Worm (Caenorhabditis elegans) whole organism, young adult: ENCODE results near the gene hrg-4.

Source experiments
- B0019.2 ChIP-seq: fragments of 200-800 bp; sonication (Bioruptor generic); conservative IDR thresholded peaks from 2 replicates; pipeline ENCODE4 v1.3.6; 2022; ENCODE audit warnings: missing genetic modification reagents, missing genetic modification characterization, missing compliant biosample characterization
- C06A6.2 ChIP-seq: fragments of 200-800 bp; sonication (Bioruptor generic); conservative IDR thresholded peaks from 2 replicates; pipeline ENCODE4 v1.3.6; 2022; ENCODE audit warnings: missing genetic modification characterization, missing compliant biosample characterization
- C17E4.6 ChIP-seq: fragments of 200-800 bp; sonication (Bioruptor generic); IDR thresholded peaks from 2 replicates; pipeline ENCODE4 v1.3.6; 2022; ENCODE audit warnings: missing genetic modification reagents, missing genetic modification characterization, missing compliant biosample characterization
- F10E7.11 ChIP-seq: sonication (generic microtip); optimal IDR thresholded peaks from 2 replicates; lab custom pipeline; 2017; ENCODE audit warnings: mild to moderate bottlenecking, missing genetic modification characterization, moderate library complexity, missing compliant biosample characterization
- F22D6.2 ChIP-seq: sonication (generic microtip); optimal IDR thresholded peaks from 2 replicates; lab custom pipeline; 2016; ENCODE audit warnings: mild to moderate bottlenecking, missing genetic modification characterization, missing compliant biosample characterization
- F23B12.7 ChIP-seq: sonication (generic microtip); optimal IDR thresholded peaks from 2 replicates; lab custom pipeline; 2017; ENCODE audit warnings: missing genetic modification characterization, mild to moderate bottlenecking, missing compliant biosample characterization, antibody characterized with exemption, moderate library complexity; ENCODE audit not compliant: insufficient read depth
- F57A8.1 ChIP-seq: fragments of 200-800 bp; sonication (Bioruptor generic); optimal IDR thresholded peaks from 2 replicates; lab custom pipeline; 2018; ENCODE audit warnings: mild to moderate bottlenecking, missing genetic modification characterization, moderate library complexity, missing compliant biosample characterization
- K12H6.12 ChIP-seq: fragments of 200-800 bp; sonication (Bioruptor generic); optimal IDR thresholded peaks from 2 replicates; lab custom pipeline; 2018; ENCODE audit warnings: mild to moderate bottlenecking, missing genetic modification characterization, missing compliant biosample characterization
- Y95B8A.8 ChIP-seq: fragments of 200-800 bp; sonication (Bioruptor generic); IDR thresholded peaks from 2 replicates; pipeline ENCODE4 v1.3.6; 2022; ENCODE audit warnings: missing genetic modification reagents, missing genetic modification characterization, missing compliant biosample characterization
- ZK185.1 ChIP-seq: sonication (generic microtip); optimal IDR thresholded peaks from 2 replicates; lab custom pipeline; 2016; ENCODE audit warnings: mild to moderate bottlenecking, missing genetic modification characterization, missing compliant biosample characterization; ENCODE audit not compliant: poor library complexity, severe bottlenecking
- aptf-2 ChIP-seq: fragments of 200-800 bp; sonication (Bioruptor generic); conservative IDR thresholded peaks from 2 replicates; pipeline ENCODE4 v1.3.6; 2022; ENCODE audit warnings: missing genetic modification reagents, missing genetic modification characterization, missing compliant biosample characterization
- ceh-27 ChIP-seq: fragments of 200-800 bp; sonication (Bioruptor generic); optimal IDR thresholded peaks from 2 replicates; lab custom pipeline; 2018; ENCODE audit warnings: mild to moderate bottlenecking, missing genetic modification characterization, moderate library complexity, missing compliant biosample characterization
- ceh-79 ChIP-seq: sonication (generic microtip); optimal IDR thresholded peaks from 2 replicates; lab custom pipeline; 2017; ENCODE audit warnings: mild to moderate bottlenecking, missing genetic modification characterization, missing compliant biosample characterization
- ceh-91 ChIP-seq: fragments of 200-800 bp; sonication (Bioruptor generic); IDR thresholded peaks from 2 replicates; pipeline ENCODE4 v1.3.6; 2022; ENCODE audit warnings: missing genetic modification reagents, missing genetic modification characterization, missing compliant biosample characterization
- dox-1 ChIP-seq: fragments of 200-800 bp; sonication (Bioruptor generic); IDR thresholded peaks from 2 replicates; pipeline ENCODE4 v1.3.6; 2022; ENCODE audit warnings: missing genetic modification reagents, missing genetic modification characterization, missing compliant biosample characterization
- dpff-1 ChIP-seq: sonication (generic microtip); optimal IDR thresholded peaks from 2 replicates; lab custom pipeline; 2017; ENCODE audit warnings: mild to moderate bottlenecking, missing genetic modification characterization, missing compliant biosample characterization
- egrh-3 ChIP-seq: fragments of 200-800 bp; sonication (Bioruptor generic); IDR thresholded peaks from 2 replicates; pipeline ENCODE4 v1.3.6; 2022; ENCODE audit warnings: missing genetic modification reagents, missing genetic modification characterization, missing compliant biosample characterization
- gei-17 ChIP-seq: fragments of 200-800 bp; sonication (Bioruptor generic); optimal IDR thresholded peaks from 2 replicates; lab custom pipeline; 2018; ENCODE audit warnings: mild to moderate bottlenecking, missing genetic modification characterization, missing compliant biosample characterization
- him-1 ChIP-seq: sonication (generic microtip); optimal IDR thresholded peaks from 2 replicates; lab custom pipeline; 2016; ENCODE audit warnings: missing genotype, missing genetic modification reagents, missing genetic modification characterization, missing compliant biosample characterization
- hlh-12 ChIP-seq: sonication (generic microtip); optimal IDR thresholded peaks from 2 replicates; lab custom pipeline; 2016; ENCODE audit warnings: missing genetic modification characterization, missing compliant biosample characterization
- hmg-1.2 ChIP-seq: fragments of 200-800 bp; sonication (Bioruptor generic); IDR thresholded peaks from 2 replicates; pipeline ENCODE4 v1.3.6; 2022; ENCODE audit warnings: missing genetic modification reagents, missing genetic modification characterization, missing compliant biosample characterization
- hmg-20 ChIP-seq: fragments of 200-800 bp; sonication (Bioruptor generic); IDR thresholded peaks from 2 replicates; pipeline ENCODE4 v1.3.6; 2022; ENCODE audit warnings: missing genetic modification reagents, missing genetic modification characterization, missing compliant biosample characterization
- lir-1 ChIP-seq: fragments of 200-800 bp; sonication (Bioruptor generic); conservative IDR thresholded peaks from 2 replicates; pipeline ENCODE4 v1.3.6; 2022; ENCODE audit warnings: missing genetic modification reagents, missing genetic modification characterization, missing compliant biosample characterization
- lsl-1 ChIP-seq: fragments of 200-800 bp; sonication (Bioruptor generic); optimal IDR thresholded peaks from 2 replicates; lab custom pipeline; 2018; ENCODE audit warnings: mild to moderate bottlenecking, missing genetic modification characterization, moderate library complexity, missing compliant biosample characterization
- lsy-27 ChIP-seq: sonication (generic microtip); optimal IDR thresholded peaks from 2 replicates; lab custom pipeline; 2017; ENCODE audit warnings: missing genetic modification characterization, mild to moderate bottlenecking, missing compliant biosample characterization, antibody characterized with exemption, missing genotype, borderline replicate concordance; ENCODE audit not compliant: insufficient read depth
- mcd-1 ChIP-seq: fragments of 200-800 bp; sonication (Bioruptor generic); IDR thresholded peaks from 2 replicates; pipeline ENCODE4 v1.3.6; 2022; ENCODE audit warnings: missing genetic modification reagents, missing genetic modification characterization, missing compliant biosample characterization
- mxl-1 ChIP-seq: sonication (generic microtip); optimal IDR thresholded peaks from 2 replicates; lab custom pipeline; 2016; ENCODE audit warnings: missing genetic modification characterization, missing compliant biosample characterization
- nfya-1 ChIP-seq: sonication (generic microtip); optimal IDR thresholded peaks from 2 replicates; lab custom pipeline; 2017; ENCODE audit warnings: antibody characterized with exemption, missing compliant biosample characterization, missing genetic modification characterization, borderline replicate concordance; ENCODE audit not compliant: insufficient read depth
- nhr-120 ChIP-seq: fragments of 200-800 bp; sonication (Bioruptor generic); IDR thresholded peaks from 2 replicates; pipeline ENCODE4 v1.3.6; 2022; ENCODE audit warnings: missing genetic modification characterization, missing compliant biosample characterization
- nhr-27 ChIP-seq: fragments of 200-800 bp; sonication (Bioruptor generic); optimal IDR thresholded peaks from 2 replicates; lab custom pipeline; 2018; ENCODE audit warnings: mild to moderate bottlenecking, missing genetic modification characterization, moderate library complexity, missing compliant biosample characterization
- nhr-90 ChIP-seq: sonication (generic microtip); optimal IDR thresholded peaks from 2 replicates; lab custom pipeline; 2016; ENCODE audit warnings: missing genotype, mild to moderate bottlenecking, missing genetic modification characterization, missing compliant biosample characterization
- rec-8 ChIP-seq, 2 experiments: sonication (generic microtip); optimal IDR thresholded peaks; 2 replicates each; lab custom pipeline; 2016; ENCODE audit warnings: mild to moderate bottlenecking in 2 of 2, missing genetic modification characterization in 2 of 2, missing genetic modification reagents in 2 of 2, missing genotype in 2 of 2, missing biosample characterization in 1 of 2, missing compliant biosample characterization in 1 of 2, moderate library complexity in 1 of 2
- rpc-1 ChIP-seq, 2 experiments: fragments of 150-350 bp in 1 of 2; sonication (generic microtip) in 1 of 2; optimal IDR thresholded peaks; 2 replicates each; lab custom pipeline; 2014 to 2018; ENCODE audit warnings: missing biosample characterization in 1 of 2, missing genetic modification characterization in 1 of 2, missing genetic modification reagents in 1 of 2, missing genotype in 1 of 2
- snpc-3.4 ChIP-seq: sonication (generic microtip); optimal IDR thresholded peaks from 2 replicates; lab custom pipeline; 2017; ENCODE audit warnings: missing genetic modification characterization, mild to moderate bottlenecking, missing compliant biosample characterization, antibody characterized with exemption, moderate library complexity, missing genotype, missing genetic modification reagents
- somi-1 ChIP-seq: fragments of 200-800 bp; sonication (Bioruptor generic); optimal IDR thresholded peaks from 2 replicates; lab custom pipeline; 2018; ENCODE audit warnings: mild to moderate bottlenecking, missing genetic modification characterization, missing compliant biosample characterization
- tbx-9 ChIP-seq: sonication (generic microtip); optimal IDR thresholded peaks from 2 replicates; lab custom pipeline; 2016; ENCODE audit warnings: borderline replicate concordance, missing genetic modification characterization, inconsistent platforms, missing compliant biosample characterization
- zim-3 ChIP-seq: sonication (generic microtip); optimal IDR thresholded peaks from 2 replicates; lab custom pipeline; 2017; ENCODE audit warnings: mild to moderate bottlenecking, missing genetic modification characterization, moderate library complexity, missing compliant biosample characterization
- ztf-26 ChIP-seq: sonication (generic microtip); optimal IDR thresholded peaks from 2 replicates; lab custom pipeline; 2017; ENCODE audit warnings: missing genetic modification characterization, missing compliant biosample characterization

hrg-4 gene

ce11 chrIV:11030893-11031292 is at the start of gene hrg-4:
Gene hrg-4 (minus strand): TSS chrIV:11030993.
- TF ChIP-seq rec-8 (tag; optimal IDR thresholded peaks at IDR 0.05; lab: Kevin White, UChicago) (no peak), nhr-90 (no peak)
- TF ChIP-seq, all 124 proteins: peak for 0

- no peak for TF ChIP-seq tbx-9 (tag; lab: Kevin White, UChicago)
- no peak for TF ChIP-seq ceh-91
- no peak for TF ChIP-seq nhr-120
- TF ChIP-seq C17E4.6 (GFP tag; lab: Robert Waterston, UW) = no peak
- TF ChIP-seq lsy-27 = no peak
- TF ChIP-seq hmg-20 (GFP tag; lab: Robert Waterston, UW) = no peak
- no peak for TF ChIP-seq nfya-1
- TF ChIP-seq K12H6.12 (tag; lab: Kevin White, UChicago) = no peak
- TF ChIP-seq dox-1 (GFP tag; lab: Robert Waterston, UW) = no peak
- no peak for TF ChIP-seq Y95B8A.8 (GFP tag; lab: Robert Waterston, UW)
- no peak for TF ChIP-seq hlh-12 (tag; lab: Kevin White, UChicago)
- no peak for TF ChIP-seq F57A8.1 (GFP tag; lab: Kevin White, UChicago)
- no peak for TF ChIP-seq him-1
- TF ChIP-seq gei-17 (GFP tag; lab: Kevin White, UChicago) = no peak
- TF ChIP-seq ztf-26 (tag; lab: Kevin White, UChicago) = no peak
- TF ChIP-seq mcd-1 (GFP tag; lab: Robert Waterston, UW) = no peak
- no peak for TF ChIP-seq ceh-79
- TF ChIP-seq F22D6.2 = no peak
- TF ChIP-seq aptf-2 = no peak
Measured at ce11 chrIV:11078482-11078881, 47.7 kb upstream of the hrg-4 start, which contains the start of gene Y5F2A.4. Gene Y5F2A.4 (minus strand): TSS chrIV:11078582.

- TF ChIP-seq ZK185.1 (tag; lab: Kevin White, UChicago) (peak; percentile 32), ceh-27 (GFP tag; lab: Kevin White, UChicago) (peak; percentile 5)
Measured at ce11 chrIV:11070895-11071294, 40.1 kb upstream of the hrg-4 start.

ce11 chrIV:11068314-11068713 is 37.5 kb upstream of the hrg-4 start:
- TF ChIP-seq rpc-1 (optimal IDR thresholded peaks at IDR 0.05; lab: Kevin White, UChicago) (no peak), rpc-1 (tag; optimal IDR thresholded peaks at IDR 0.05; lab: Kevin White, UChicago) (no peak), nhr-27 (no peak), zim-3 (tag; lab: Kevin White, UChicago) (no peak), lsl-1 (GFP tag; lab: Kevin White, UChicago) (no peak), hmg-1.2 (GFP tag; lab: Robert Waterston, UW) (no peak), dpff-1 (no peak), mcd-1 (GFP tag; lab: Robert Waterston, UW) (no peak), B0019.2 (no peak), somi-1 (no peak), F23B12.7 (tag; lab: Kevin White, UChicago) (no peak), F10E7.11 (tag; lab: Kevin White, UChicago) (no peak), egrh-3 (GFP tag; lab: Robert Waterston, UW) (no peak), Y95B8A.8 (GFP tag; lab: Robert Waterston, UW) (no peak), snpc-3.4 (tag; lab: Kevin White, UChicago) (no peak), lir-1 (GFP tag; lab: Robert Waterston, UW) (no peak), C06A6.2 (GFP tag; lab: Robert Waterston, UW) (no peak), mxl-1 (tag; lab: Kevin White, UChicago) (no peak)
